Worm (Caenorhabditis elegans) whole organism, L4 larva: ENCODE measurements around the gene Y71H2AM.25.

Source experiments
- F26F4.8 ChIP-seq: fragments of 200-800 bp; sonication (Bioruptor generic); conservative IDR thresholded peaks from 2 replicates; pipeline ENCODE4 v1.3.6; 2022; ENCODE audit warnings: missing genetic modification characterization, missing compliant biosample characterization
- Y105C5A.15 ChIP-seq: fragments of 200-800 bp; sonication (Bioruptor generic); IDR thresholded peaks from 2 replicates; pipeline ENCODE4 v1.3.6; 2022; ENCODE audit warnings: missing genetic modification characterization, missing compliant biosample characterization
- Y5F2A.4 ChIP-seq: fragments of 200-800 bp; sonication (Bioruptor generic); optimal IDR thresholded peaks from 2 replicates; lab custom pipeline; 2018; ENCODE audit warnings: mild to moderate bottlenecking, missing genetic modification characterization, missing compliant biosample characterization
- ZK337.2 ChIP-seq: fragments of 200-800 bp; sonication (Bioruptor generic); IDR thresholded peaks from 2 replicates; pipeline ENCODE4 v1.3.6; 2022; ENCODE audit warnings: missing genetic modification reagents, missing genetic modification characterization, missing compliant biosample characterization
- aly-2 ChIP-seq: sonication (generic microtip); optimal IDR thresholded peaks from 2 replicates; lab custom pipeline; 2018; ENCODE audit warnings: missing biosample characterization, missing genetic modification characterization
- ama-1 ChIP-seq: fragments of 150-350 bp; optimal IDR thresholded peaks from 2 replicates; lab custom pipeline; 2014; ENCODE audit warnings: inconsistent platforms, mixed read lengths
- arid-1 ChIP-seq: fragments of 200-800 bp; sonication (Bioruptor generic); conservative IDR thresholded peaks from 2 replicates; pipeline ENCODE4 v1.3.6; 2022; ENCODE audit warnings: missing genetic modification reagents, missing genetic modification characterization, missing compliant biosample characterization
- attf-4 ChIP-seq: sonication (generic microtip); optimal IDR thresholded peaks from 3 replicates; lab custom pipeline; 2017; ENCODE audit warnings: missing biosample characterization, missing genetic modification characterization
- ceh-20 ChIP-seq: fragments of 200-800 bp; sonication (Bioruptor generic); IDR thresholded peaks from 2 replicates; pipeline ENCODE4 v1.3.6; 2022; ENCODE audit warnings: missing genetic modification reagents, missing genetic modification characterization, missing compliant biosample characterization
- ceh-62 ChIP-seq: sonication (generic microtip); optimal IDR thresholded peaks from 2 replicates; lab custom pipeline; 2017; ENCODE audit warnings: missing biosample characterization, missing genetic modification characterization
- ceh-82 ChIP-seq: sonication (generic microtip); optimal IDR thresholded peaks from 2 replicates; lab custom pipeline; 2017; ENCODE audit warnings: missing biosample characterization, missing genetic modification characterization
- dmd-9 ChIP-seq: fragments of 200-800 bp; sonication (Bioruptor generic); IDR thresholded peaks from 2 replicates; pipeline ENCODE4 v1.3.6; 2022; ENCODE audit warnings: missing genetic modification reagents, missing genetic modification characterization, missing compliant biosample characterization
- hlh-11 ChIP-seq: fragments of 200-800 bp; sonication (Bioruptor generic); optimal IDR thresholded peaks from 2 replicates; lab custom pipeline; 2018; ENCODE audit warnings: mild to moderate bottlenecking, missing genetic modification characterization, missing compliant biosample characterization
- lim-7 ChIP-seq: fragments of 200-800 bp; sonication (Bioruptor generic); IDR thresholded peaks from 2 replicates; pipeline ENCODE4 v1.3.6; 2022; ENCODE audit warnings: missing genetic modification characterization, missing compliant biosample characterization
- lin-13 ChIP-seq: fragments of 150-350 bp; optimal IDR thresholded peaks from 2 replicates; lab custom pipeline; 2014; ENCODE audit warnings: missing biosample characterization, missing genetic modification reagents, missing genetic modification characterization
- lin-15B ChIP-seq: fragments of 150-350 bp; sonication (generic microtip); optimal IDR thresholded peaks from 3 replicates; lab custom pipeline; 2014; ENCODE audit warnings: missing biosample characterization, missing genetic modification characterization
- lin-29 ChIP-seq: fragments of 200-800 bp; sonication (Bioruptor generic); IDR thresholded peaks from 2 replicates; pipeline ENCODE4 v1.3.6; 2022; ENCODE audit warnings: missing genetic modification reagents, missing genetic modification characterization, missing compliant biosample characterization
- lin-38 ChIP-seq: fragments of 200-800 bp; sonication (Bioruptor generic); IDR thresholded peaks from 2 replicates; pipeline ENCODE4 v1.3.6; 2022; ENCODE audit warnings: missing genetic modification reagents, missing genetic modification characterization, missing compliant biosample characterization
- lin-39 ChIP-seq: fragments of 150-350 bp; optimal IDR thresholded peaks from 2 replicates; lab custom pipeline; 2014; ENCODE audit warnings: missing biosample characterization, missing genetic modification reagents, missing genetic modification characterization
- lsy-2 ChIP-seq, 2 experiments: fragments of 150-350 bp in 1 of 2; sonication (generic microtip) in 1 of 2; optimal IDR thresholded peaks; 2 replicates each; lab custom pipeline; 2014 to 2017; ENCODE audit warnings: missing biosample characterization in 2 of 2, missing genetic modification characterization in 2 of 2
- madf-5 ChIP-seq, 2 experiments: fragments of 200-800 bp; sonication (Bioruptor generic); IDR thresholded peaks; 2 replicates each; pipeline ENCODE4 v1.3.6; 2022; ENCODE audit warnings: missing compliant biosample characterization in 2 of 2, missing genetic modification characterization in 2 of 2
- madf-9 ChIP-seq: fragments of 200-800 bp; sonication (Bioruptor generic); conservative IDR thresholded peaks from 2 replicates; pipeline ENCODE4 v1.3.6; 2022; ENCODE audit warnings: missing genetic modification reagents, missing genetic modification characterization, missing compliant biosample characterization
- mdt-29 ChIP-seq: fragments of 200-800 bp; sonication (Bioruptor generic); IDR thresholded peaks from 2 replicates; pipeline ENCODE4 v1.3.6; 2022; ENCODE audit warnings: missing genetic modification reagents, missing genetic modification characterization, missing compliant biosample characterization
- mes-2 ChIP-seq: sonication (generic microtip); optimal IDR thresholded peaks from 2 replicates; lab custom pipeline; 2016; ENCODE audit warnings: missing genotype, mild to moderate bottlenecking, missing genetic modification characterization, missing compliant biosample characterization; ENCODE audit not compliant: poor library complexity, severe bottlenecking
- nhr-11 ChIP-seq: fragments of 150-350 bp; optimal IDR thresholded peaks from 2 replicates; lab custom pipeline; 2014; ENCODE audit warnings: missing biosample characterization, missing genetic modification characterization
- nhr-237 ChIP-seq: sonication (generic microtip); optimal IDR thresholded peaks from 2 replicates; lab custom pipeline; 2017; ENCODE audit warnings: missing biosample characterization, missing genetic modification characterization
- nhr-25 ChIP-seq: sonication (generic microtip); optimal IDR thresholded peaks from 2 replicates; lab custom pipeline; 2017; ENCODE audit warnings: missing genetic modification characterization, mild to moderate bottlenecking, missing compliant biosample characterization, antibody characterized with exemption, moderate library complexity, borderline replicate concordance; ENCODE audit not compliant: insufficient read depth
- nhr-28 ChIP-seq: fragments of 150-350 bp; optimal IDR thresholded peaks from 2 replicates; lab custom pipeline; 2014; ENCODE audit warnings: missing biosample characterization, missing genetic modification characterization
- nhr-48 ChIP-seq: sonication (generic microtip); optimal IDR thresholded peaks from 2 replicates; lab custom pipeline; 2016; ENCODE audit warnings: mild to moderate bottlenecking, missing genetic modification characterization, missing compliant biosample characterization
- nhr-6 ChIP-seq: fragments of 150-350 bp; optimal IDR thresholded peaks from 2 replicates; lab custom pipeline; 2014; ENCODE audit warnings: missing biosample characterization, missing genetic modification characterization
- nhr-76 ChIP-seq: fragments of 150-350 bp; optimal IDR thresholded peaks from 2 replicates; lab custom pipeline; 2014; ENCODE audit warnings: missing biosample characterization, missing genetic modification characterization
- pha-4 ChIP-seq, 2 experiments: fragments of 150-350 bp in 1 of 2; fragments of 200-800 bp in 1 of 2; sonication (Bioruptor generic) in 1 of 2; IDR thresholded peaks in 1 of 2; optimal IDR thresholded peaks in 1 of 2; 2 replicates each; pipeline versions ENCODE4 v1.3.6 to Lab custom; 2014 to 2022; ENCODE audit warnings: missing genetic modification characterization in 2 of 2, missing genetic modification reagents in 2 of 2, missing biosample characterization in 1 of 2, missing compliant biosample characterization in 1 of 2
- pqm-1 ChIP-seq: sonication (generic microtip); optimal IDR thresholded peaks from 2 replicates; lab custom pipeline; 2017; ENCODE audit warnings: missing biosample characterization, missing genetic modification characterization
- sdz-12 ChIP-seq: fragments of 200-800 bp; sonication (Bioruptor generic); optimal IDR thresholded peaks from 2 replicates; lab custom pipeline; 2018; ENCODE audit warnings: mild to moderate bottlenecking, missing genetic modification characterization, missing compliant biosample characterization
- set-16 ChIP-seq: fragments of 200-800 bp; sonication (Bioruptor generic); IDR thresholded peaks from 2 replicates; pipeline ENCODE4 v1.3.6; 2022; ENCODE audit warnings: missing genetic modification reagents, missing genetic modification characterization, missing compliant biosample characterization
- spr-1 ChIP-seq: sonication (generic microtip); optimal IDR thresholded peaks from 2 replicates; lab custom pipeline; 2016; ENCODE audit warnings: mild to moderate bottlenecking, missing genetic modification characterization, missing compliant biosample characterization
- spr-3 ChIP-seq: fragments of 200-800 bp; sonication (Bioruptor generic); optimal IDR thresholded peaks from 2 replicates; lab custom pipeline; 2018; ENCODE audit warnings: mild to moderate bottlenecking, missing genetic modification characterization, missing compliant biosample characterization
- unc-39 ChIP-seq: sonication (generic microtip); optimal IDR thresholded peaks from 2 replicates; lab custom pipeline; 2017; ENCODE audit warnings: missing biosample characterization, missing genetic modification characterization
- zfp-2 ChIP-seq: sonication (generic microtip); optimal IDR thresholded peaks from 2 replicates; lab custom pipeline; 2016; ENCODE audit warnings: mild to moderate bottlenecking, missing genetic modification characterization, missing compliant biosample characterization
- zfp-3 ChIP-seq: fragments of 200-800 bp; sonication (Bioruptor generic); conservative IDR thresholded peaks from 2 replicates; pipeline ENCODE4 v1.3.6; 2022; ENCODE audit warnings: missing genetic modification reagents, missing genetic modification characterization, missing compliant biosample characterization
- zip-11 ChIP-seq: fragments of 200-800 bp; sonication (Bioruptor generic); IDR thresholded peaks from 2 replicates; pipeline ENCODE4 v1.3.6; 2022; ENCODE audit warnings: missing genetic modification characterization, missing compliant biosample characterization
- zip-2 ChIP-seq: fragments of 150-350 bp; optimal IDR thresholded peaks from 2 replicates; lab custom pipeline; 2014; ENCODE audit warnings: missing biosample characterization, missing genetic modification characterization
- ztf-11 ChIP-seq: fragments of 150-350 bp; optimal IDR thresholded peaks from 2 replicates; lab custom pipeline; 2014; ENCODE audit warnings: missing biosample characterization, missing genetic modification characterization
- ztf-7 ChIP-seq: fragments of 150-350 bp; optimal IDR thresholded peaks from 2 replicates; lab custom pipeline; 2014; ENCODE audit warnings: missing biosample characterization, missing genetic modification characterization

Y71H2AM.25 gene

ce11 chrIII:2786740-2787139 lies 15.5 kb upstream of the Y71H2AM.25 start, which contains the start of gene nduc-2 (continued):
- TF ChIP-seq nhr-76 (tag; lab: Kevin White, UChicago) (no peak), mdt-29 (no peak), ceh-62 (tag; lab: Kevin White, UChicago) (no peak), mes-2 (tag; lab: Kevin White, UChicago) (no peak), zip-11 (GFP tag; lab: Robert Waterston, UW) (no peak), Y5F2A.4 (no peak), arid-1 (GFP tag; lab: Robert Waterston, UW) (no peak), dmd-9 (GFP tag; lab: Robert Waterston, UW) (no peak), pqm-1 (tag; lab: Kevin White, UChicago) (no peak), nhr-48 (tag; lab: Kevin White, UChicago) (no peak), madf-5 (GFP tag; IDR thresholded peaks at IDR 0.05; lab: Robert Waterston, UW) (no peak), attf-4 (tag; lab: Kevin White, UChicago) (no peak), nhr-237 (tag; lab: Kevin White, UChicago) (no peak), F26F4.8 (GFP tag; lab: Robert Waterston, UW) (0 out of 2 replicates have a peak, but pooled peaks have one; percentile 23), set-16 (GFP tag; lab: Robert Waterston, UW) (peak; percentile 62), ceh-20 (no peak), aly-2 (tag; lab: Kevin White, UChicago) (no peak), zfp-2 (tag; lab: Kevin White, UChicago) (no peak), hlh-11 (no peak), nhr-11 (tag; lab: Kevin White, UChicago) (no peak), pha-4 (GFP tag; IDR thresholded peaks at IDR 0.05; lab: Robert Waterston, UW) (peak; percentile 28; the same call in 1 of the 2 replicates), pha-4 (tag; optimal IDR thresholded peaks at IDR 0.05; lab: Kevin White, UChicago) (no peak), ZK337.2 (GFP tag; lab: Robert Waterston, UW) (no peak), lin-13 (GFP tag; lab: Kevin White, UChicago) (no peak), lim-7 (GFP tag; lab: Robert Waterston, UW) (no peak), spr-1 (tag; lab: Kevin White, UChicago) (no peak), ceh-82 (tag; lab: Kevin White, UChicago) (no peak), ztf-11 (tag; lab: Kevin White, UChicago) (no peak), madf-9 (no peak), lin-15B (tag; lab: Kevin White, UChicago) (no peak), unc-39 (tag; lab: Kevin White, UChicago) (no peak), lsy-2 (tag; optimal IDR thresholded peaks at IDR 0.05; lab: Kevin White, UChicago) (no peak), nhr-28 (no peak), zip-2 (tag; lab: Kevin White, UChicago) (no peak), lin-29 (0 out of 2 replicates have a peak, but pooled peaks have one; percentile 13), sdz-12 (GFP tag; lab: Kevin White, UChicago) (no peak), lin-39 (tag; lab: Kevin White, UChicago) (no peak), nhr-6 (tag; lab: Kevin White, UChicago) (no peak), Y105C5A.15 (GFP tag; lab: Robert Waterston, UW) (peak; percentile 66; the same call in 1 of the 2 replicates), nhr-25 (tag; lab: Kevin White, UChicago) (no peak), ztf-7 (tag; lab: Kevin White, UChicago) (no peak), spr-3 (no peak)

- no peak for TF ChIP-seq zfp-3 (GFP tag; lab: Robert Waterston, UW)
- TF ChIP-seq lin-38 (GFP tag; lab: Robert Waterston, UW) = peak; percentile 49
- TF ChIP-seq ama-1 (lab: Kevin White, UChicago) = peak; percentile 60
- TF ChIP-seq nhr-25 (tag; lab: Kevin White, UChicago) = no peak
Observed at ce11 chrIII:2787979-2788491, 14.2 kb upstream of the Y71H2AM.25 start, which contains the start of gene tbcc-1. tbcc-1 (plus strand) TSS chrIII:2788441.
